Fruit fly (Drosophila melanogaster): Measurements from ENCODE around the gene rg.

dm6 chrX:5082840-5083646 lies 2.5 kb upstream of the rg start:
- TF ChIP-seq E2f2 (GFP tag; IDR thresholded peaks at IDR 0.05) (peak; percentile 94), Rfx (GFP tag; IDR thresholded peaks at IDR 0.05) (peak; percentile 68), BtbVII (GFP tag; optimal IDR thresholded peaks at IDR 0.05) (no peak), C15 (GFP tag; IDR thresholded peaks at IDR 0.05) (no peak), CG9727 (GFP tag; optimal IDR thresholded peaks at IDR 0.05) (no peak), Deaf1 (tag; optimal IDR thresholded peaks at IDR 0.05) (no peak), ap (GFP tag; IDR thresholded peaks at IDR 0.05) (no peak), CG12299 (tag; optimal IDR thresholded peaks at IDR 0.05) (no peak), CG12236 (GFP tag; optimal IDR thresholded peaks at IDR 0.05) (no peak)

All from whole organism, embryonic.